Worm (Caenorhabditis elegans): Measurements from ENCODE around the gene F46H5.7.

F46H5.7 gene

DNA sequence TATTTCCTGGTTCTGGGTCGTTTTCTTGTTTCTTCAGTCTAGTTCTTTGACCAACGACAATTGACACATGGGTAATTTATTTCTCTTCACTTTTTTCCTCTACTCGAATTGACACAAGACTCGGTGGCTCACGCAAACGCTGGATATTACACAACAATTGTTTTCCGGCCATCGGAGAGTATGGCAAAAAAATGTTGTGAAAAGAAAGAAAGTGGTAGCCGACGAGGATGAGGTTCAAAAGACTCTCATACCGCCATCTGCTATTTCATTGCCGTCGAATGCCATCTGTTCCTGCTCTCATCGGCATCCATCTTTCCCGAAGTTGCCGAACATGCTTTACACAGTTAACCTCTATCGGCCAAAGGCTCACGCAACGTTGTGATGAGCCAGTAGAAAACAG lies 6.1 kb downstream of the F46H5.7 start:
- TF ChIP-seq ceh-16 (tag; optimal IDR thresholded peaks at IDR 0.05), result no peak
- TF ChIP-seq ztf-11 (tag; optimal IDR thresholded peaks at IDR 0.05), result no peak
- no peak for TF ChIP-seq blmp-1 (tag; optimal IDR thresholded peaks at IDR 0.05; ENCODE audit: insufficient read depth)
- no peak for TF ChIP-seq unc-55 (GFP tag; optimal IDR thresholded peaks at IDR 0.05)
- no peak for TF ChIP-seq elt-1 (tag; optimal IDR thresholded peaks at IDR 0.05)
- no peak for TF ChIP-seq ztf-1 (GFP tag; conservative IDR thresholded peaks at IDR 0.05)
- TF ChIP-seq sma-3 (GFP tag; optimal IDR thresholded peaks at IDR 0.05), result no peak
- TF ChIP-seq nhr-6 (tag; optimal IDR thresholded peaks at IDR 0.05), result peak; percentile 39
- TF ChIP-seq sma-9 (GFP tag; optimal IDR thresholded peaks at IDR 0.05), result peak; percentile 51
- no peak for TF ChIP-seq sma-9 (tag; optimal IDR thresholded peaks at IDR 0.05)
- TF ChIP-seq egl-27 (tag; optimal IDR thresholded peaks at IDR 0.05), result no peak
- no peak for TF ChIP-seq dmd-4 (tag; optimal IDR thresholded peaks at IDR 0.05)
- no peak for TF ChIP-seq mdl-1 (tag; optimal IDR thresholded peaks at IDR 0.05)
- no peak for TF ChIP-seq unc-39 (tag; optimal IDR thresholded peaks at IDR 0.05)
- peak; percentile 85 for TF ChIP-seq nhr-129 (tag; optimal IDR thresholded peaks at IDR 0.05)
- TF ChIP-seq lin-11 (tag; optimal IDR thresholded peaks at IDR 0.05), result no peak
- TF ChIP-seq unc-62 (GFP tag; optimal IDR thresholded peaks at IDR 0.05), result no peak
- TF ChIP-seq lin-13 (GFP tag; optimal IDR thresholded peaks at IDR 0.05), result peak; percentile 6
- no peak for TF ChIP-seq zag-1 (tag; optimal IDR thresholded peaks at IDR 0.05)
- TF ChIP-seq C34F6.9 (tag; optimal IDR thresholded peaks at IDR 0.05), result peak; percentile 45
- no peak for TF ChIP-seq ama-1 (optimal IDR thresholded peaks at IDR 0.05)
- peak; percentile 55 for TF ChIP-seq ztf-4 (tag; optimal IDR thresholded peaks at IDR 0.05)
- no peak for TF ChIP-seq crh-2 (tag; optimal IDR thresholded peaks at IDR 0.05)
- TF ChIP-seq nhr-12 (tag; optimal IDR thresholded peaks at IDR 0.05), result no peak
- no peak for TF ChIP-seq nhr-11 (tag; optimal IDR thresholded peaks at IDR 0.05)
- no peak for TF ChIP-seq nhr-25 (tag; optimal IDR thresholded peaks at IDR 0.05)
- TF ChIP-seq sem-4 (tag; optimal IDR thresholded peaks at IDR 0.05), result peak; percentile 56
- no peak for TF ChIP-seq nhr-21 (tag; optimal IDR thresholded peaks at IDR 0.05)
- TF ChIP-seq nhr-10 (tag; optimal IDR thresholded peaks at IDR 0.05), result no peak
- no peak for TF ChIP-seq Y55F3AM.14 (GFP tag; optimal IDR thresholded peaks at IDR 0.05)
- peak; percentile 87 for TF ChIP-seq F13H6.1 (tag; optimal IDR thresholded peaks at IDR 0.05)
- no peak for TF ChIP-seq nhr-237 (tag; optimal IDR thresholded peaks at IDR 0.05)
- TF ChIP-seq lsy-2 (tag; optimal IDR thresholded peaks at IDR 0.05), result peak in 1 of 2 experiments; percentile 48
- no peak for TF ChIP-seq lin-39 (tag; optimal IDR thresholded peaks at IDR 0.05)
- peak; percentile 57 for TF ChIP-seq mab-5 (tag; optimal IDR thresholded peaks at IDR 0.05)
- no peak for TF ChIP-seq R02D3.7 (tag; optimal IDR thresholded peaks at IDR 0.05)
- no peak for TF ChIP-seq fos-1 (tag; optimal IDR thresholded peaks at IDR 0.05)
- TF ChIP-seq ceh-82 (tag; optimal IDR thresholded peaks at IDR 0.05), result no peak
- no peak for TF ChIP-seq nhr-77 (tag; optimal IDR thresholded peaks at IDR 0.05)
- no peak for TF ChIP-seq mbf-1 (tag; optimal IDR thresholded peaks at IDR 0.05)
- no peak for TF ChIP-seq ZK546.5 (tag; optimal IDR thresholded peaks at IDR 0.05)

DNA sequence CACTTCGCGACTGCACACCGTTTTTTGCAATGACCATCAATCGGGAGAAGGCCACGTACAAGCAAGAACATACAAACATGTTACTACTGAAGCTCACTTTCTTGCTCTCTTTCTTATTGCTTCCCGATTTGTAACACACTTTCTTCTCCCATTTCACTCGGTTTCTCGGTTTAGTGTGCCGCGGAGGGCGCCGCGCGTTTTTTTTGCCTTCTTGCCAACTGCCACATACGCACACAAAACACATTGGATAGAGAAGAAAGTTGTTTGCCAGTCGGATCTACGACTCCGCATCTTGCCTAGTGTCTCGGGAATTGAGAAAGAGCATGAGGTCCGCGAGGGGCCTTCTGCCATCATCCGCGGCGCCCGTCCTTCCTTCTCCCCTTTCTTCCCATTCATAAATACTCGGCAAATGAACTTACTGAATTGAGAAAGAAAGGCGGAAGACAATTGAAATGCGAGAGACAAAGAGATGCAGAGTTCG lies 8.0 kb downstream of the F46H5.7 start:
- TF ChIP-seq lsy-2 (tag; optimal IDR thresholded peaks at IDR 0.05) (peak; percentile 32 to 37), nhr-237 (tag; optimal IDR thresholded peaks at IDR 0.05) (no peak), nhr-129 (tag; optimal IDR thresholded peaks at IDR 0.05) (peak; percentile 80), lin-11 (tag; optimal IDR thresholded peaks at IDR 0.05) (no peak), skn-1 (tag; optimal IDR thresholded peaks at IDR 0.05) (no peak), peb-1 (tag; optimal IDR thresholded peaks at IDR 0.05) (no peak), sem-4 (tag; optimal IDR thresholded peaks at IDR 0.05) (peak; percentile 56), mbf-1 (tag; optimal IDR thresholded peaks at IDR 0.05) (no peak), nhr-12 (tag; optimal IDR thresholded peaks at IDR 0.05) (no peak), nhr-77 (tag; optimal IDR thresholded peaks at IDR 0.05) (no peak), C34F6.9 (tag; optimal IDR thresholded peaks at IDR 0.05) (peak; percentile 75), unc-55 (GFP tag; optimal IDR thresholded peaks at IDR 0.05) (peak; percentile 44), crh-2 (tag; optimal IDR thresholded peaks at IDR 0.05) (peak; percentile 76), unc-62 (GFP tag; optimal IDR thresholded peaks at IDR 0.05) (no peak), dmd-4 (tag; optimal IDR thresholded peaks at IDR 0.05) (no peak), blmp-1 (tag; optimal IDR thresholded peaks at IDR 0.05; ENCODE audit: insufficient read depth) (no peak), snpc-4 (tag; optimal IDR thresholded peaks at IDR 0.05) (peak; percentile 36), nhr-21 (tag; optimal IDR thresholded peaks at IDR 0.05) (no peak), lin-39 (tag; optimal IDR thresholded peaks at IDR 0.05) (no peak), elt-1 (tag; optimal IDR thresholded peaks at IDR 0.05) (no peak), R02D3.7 (tag; optimal IDR thresholded peaks at IDR 0.05) (no peak), gmeb-1 (tag; optimal IDR thresholded peaks at IDR 0.05) (peak; percentile 13), ceh-16 (tag; optimal IDR thresholded peaks at IDR 0.05) (no peak), nhr-10 (tag; optimal IDR thresholded peaks at IDR 0.05) (no peak), sma-3 (GFP tag; optimal IDR thresholded peaks at IDR 0.05) (no peak), zag-1 (tag; optimal IDR thresholded peaks at IDR 0.05) (peak; percentile 70), ZK546.5 (tag; optimal IDR thresholded peaks at IDR 0.05) (no peak), fos-1 (tag; optimal IDR thresholded peaks at IDR 0.05) (peak; percentile 1), sma-9 (GFP tag; optimal IDR thresholded peaks at IDR 0.05) (peak; percentile 58), sma-9 (tag; optimal IDR thresholded peaks at IDR 0.05) (no peak), ceh-82 (tag; optimal IDR thresholded peaks at IDR 0.05) (no peak), Y55F3AM.14 (GFP tag; optimal IDR thresholded peaks at IDR 0.05) (peak; percentile 44), ztf-4 (tag; optimal IDR thresholded peaks at IDR 0.05) (peak; percentile 28), nhr-11 (tag; optimal IDR thresholded peaks at IDR 0.05) (no peak), ztf-1 (GFP tag; conservative IDR thresholded peaks at IDR 0.05) (no peak), lin-13 (GFP tag; optimal IDR thresholded peaks at IDR 0.05) (peak; percentile 41), elt-3 (tag; optimal IDR thresholded peaks at IDR 0.05) (no peak), nhr-23 (tag; optimal IDR thresholded peaks at IDR 0.05) (no peak), mab-5 (tag; optimal IDR thresholded peaks at IDR 0.05) (no peak), nhr-25 (tag; optimal IDR thresholded peaks at IDR 0.05) (no peak), aly-2 (tag; optimal IDR thresholded peaks at IDR 0.05) (no peak), ama-1 (optimal IDR thresholded peaks at IDR 0.05) (no peak), ztf-11 (tag; optimal IDR thresholded peaks at IDR 0.05) (no peak)

Data from whole organism, L2 larva.